Fruit fly (Drosophila melanogaster): ENCODE measurements around the gene U4-U6-60K.

The U4-U6-60K gene

dm6 chr3L:17532898-17533700, 19.4 kb upstream of the U4-U6-60K start (continued):
- TF ChIP-seq ATbp (GFP tag; optimal IDR thresholded peaks at IDR 0.05) (no peak), Aef1 (GFP tag; IDR thresholded peaks at IDR 0.05) (peak; percentile 70), CG3281 (GFP tag; optimal IDR thresholded peaks at IDR 0.05) (peak; percentile 46), Optix (GFP tag; IDR thresholded peaks at IDR 0.05) (no peak), CG16813 (GFP tag; IDR thresholded peaks at IDR 0.05; ENCODE audit: partially characterized antibody) (0 out of 3 replicates have a peak, but pooled peaks have one; percentile 7), Jarid2 (GFP tag; optimal IDR thresholded peaks at IDR 0.05) (peak; percentile 90), prd (optimal IDR thresholded peaks at IDR 0.05) (no peak), prd (GFP tag; IDR thresholded peaks at IDR 0.05) (peak; percentile 45; the same call in 1 of the 3 replicates), scrt (GFP tag; optimal IDR thresholded peaks at IDR 0.05) (peak; percentile 73), CG2678 (tag; optimal IDR thresholded peaks at IDR 0.05) (peak; percentile 58), Antp (GFP tag; optimal IDR thresholded peaks at IDR 0.05) (no peak), pfk (GFP tag; optimal IDR thresholded peaks at IDR 0.05) (peak; percentile 2), cg (GFP tag; optimal IDR thresholded peaks at IDR 0.05) (peak; percentile 87), cas (GFP tag; IDR thresholded peaks at IDR 0.05) (no peak), nau (GFP tag; optimal IDR thresholded peaks at IDR 0.05) (peak; percentile 17), Doc2 (GFP tag; IDR thresholded peaks at IDR 0.05) (no peak), ewg (GFP tag; optimal IDR thresholded peaks at IDR 0.05) (peak; percentile 12), CG12299 (tag; optimal IDR thresholded peaks at IDR 0.05) (no peak), klu (GFP tag; IDR thresholded peaks at IDR 0.05) (peak; percentile 23; the same call in 1 of the 2 replicates), CG2116 (GFP tag; optimal IDR thresholded peaks at IDR 0.05) (peak; percentile 13), Ets97D (GFP tag; optimal IDR thresholded peaks at IDR 0.05) (peak; percentile 89), Asciz (GFP tag; optimal IDR thresholded peaks at IDR 0.05) (peak; percentile 16), lola (GFP tag; optimal IDR thresholded peaks at IDR 0.05) (peak in 1 of 3 experiments; percentile 24), Oli (tag; optimal IDR thresholded peaks at IDR 0.05) (no peak), sug (tag; optimal IDR thresholded peaks at IDR 0.05) (peak; percentile 75), Oaz (GFP tag; IDR thresholded peaks at IDR 0.05) (no peak), CG14441 (GFP tag; IDR thresholded peaks at IDR 0.05) (no peak), abd-A (tag; optimal IDR thresholded peaks at IDR 0.05) (peak; percentile 80), tap (tag; optimal IDR thresholded peaks at IDR 0.05) (peak; percentile 17), tin (GFP tag; optimal IDR thresholded peaks at IDR 0.05) (peak; percentile 52), Dbx (GFP tag; IDR thresholded peaks at IDR 0.05) (peak; percentile 45; the same call in 2 of the 3 replicates), CG3995 (GFP tag; optimal IDR thresholded peaks at IDR 0.05) (no peak), btn (GFP tag; optimal IDR thresholded peaks at IDR 0.05) (peak; percentile 23), CG13424 (tag; optimal IDR thresholded peaks at IDR 0.05) (peak; percentile 47), CG6254 (GFP tag; optimal IDR thresholded peaks at IDR 0.05) (no peak), ab (GFP tag; optimal IDR thresholded peaks at IDR 0.05) (no peak), Atf6 (GFP tag; IDR thresholded peaks at IDR 0.05) (0 out of 2 replicates have a peak, but pooled peaks have one; percentile 37), cwo (GFP tag; optimal IDR thresholded peaks at IDR 0.05) (peak; percentile 50), odd (GFP tag; optimal IDR thresholded peaks at IDR 0.05) (no peak), MESR4 (GFP tag; optimal IDR thresholded peaks at IDR 0.05) (peak; percentile 53), org-1 (GFP tag; optimal IDR thresholded peaks at IDR 0.05) (no peak), Mes4 (GFP tag; optimal IDR thresholded peaks at IDR 0.05) (no peak), Blimp-1 (GFP tag; optimal IDR thresholded peaks at IDR 0.05) (peak; percentile 52), gce (GFP tag; IDR thresholded peaks at IDR 0.05) (peak; percentile 44; the same call in 1 of the 3 replicates), ap (GFP tag; IDR thresholded peaks at IDR 0.05) (no peak), CG34376 (GFP tag; optimal IDR thresholded peaks at IDR 0.05) (peak; percentile 57), CG34224 (GFP tag; IDR thresholded peaks at IDR 0.05; ENCODE audit: partially characterized antibody) (peak; percentile 27; the same call in 1 of the 3 replicates), mirr (GFP tag; optimal IDR thresholded peaks at IDR 0.05) (peak; percentile 96)
